Fruit fly (Drosophila melanogaster) whole organism, embryonic: Measurements from ENCODE around the gene Sbds.

Experiments used
- ATbp ChIP-seq: fragments of 200-800 bp; sonication (Bioruptor generic); optimal IDR thresholded peaks from 2 replicates; lab custom pipeline; 2017; ENCODE audit warnings: missing biosample characterization, mild to moderate bottlenecking, missing genetic modification characterization, missing genetic modification reagents
- Atf-2 ChIP-seq: fragments of 200-800 bp; sonication (Bioruptor generic); optimal IDR thresholded peaks from 2 replicates; lab custom pipeline; 2016; ENCODE audit warnings: missing biosample characterization, missing genetic modification characterization
- Atf3 ChIP-seq: fragments of 200-800 bp; sonication (Bioruptor generic); optimal IDR thresholded peaks from 3 replicates; lab custom pipeline; 2016; ENCODE audit warnings: missing biosample characterization, missing genetic modification characterization
- Atf6 ChIP-seq: fragments of 200-800 bp; sonication (Bioruptor generic); IDR thresholded peaks from 2 replicates; pipeline ENCODE4 v1.3.6; 2022; ENCODE audit warnings: missing biosample characterization, missing genetic modification characterization
- CG13775 ChIP-seq: fragments of 200-800 bp; sonication (Bioruptor generic); optimal IDR thresholded peaks from 3 replicates; lab custom pipeline; 2017; ENCODE audit warnings: missing biosample characterization, mild to moderate bottlenecking, missing genetic modification characterization
- CG15073 ChIP-seq: fragments of 200-800 bp; sonication (Bioruptor generic); optimal IDR thresholded peaks from 2 replicates; lab custom pipeline; 2016; ENCODE audit warnings: missing biosample characterization, missing genetic modification characterization
- CG15696 ChIP-seq: fragments of 200-800 bp; sonication (Bioruptor generic); optimal IDR thresholded peaks from 2 replicates; lab custom pipeline; 2019; ENCODE audit warnings: missing biosample characterization, mild to moderate bottlenecking, missing genetic modification characterization, moderate library complexity
- CG2678 ChIP-seq: fragments of 200-800 bp; sonication (Bioruptor generic); optimal IDR thresholded peaks from 3 replicates; lab custom pipeline; 2019; ENCODE audit warnings: missing biosample characterization, mild to moderate bottlenecking, missing genetic modification characterization, moderate library complexity
- CG3163 ChIP-seq: fragments of 200-800 bp; sonication (Bioruptor generic); optimal IDR thresholded peaks from 3 replicates; lab custom pipeline; 2016; ENCODE audit warnings: missing biosample characterization, missing genetic modification characterization
- CG3281 ChIP-seq: fragments of 200-800 bp; sonication (Bioruptor generic); optimal IDR thresholded peaks from 3 replicates; lab custom pipeline; 2017; ENCODE audit warnings: missing biosample characterization, mild to moderate bottlenecking, missing genetic modification characterization
- CG34224 ChIP-seq: fragments of 200-800 bp; sonication (Bioruptor generic); IDR thresholded peaks from 3 replicates; pipeline ENCODE4 v1.3.6; 2022; ENCODE audit warnings: missing biosample characterization, missing genetic modification characterization; ENCODE audit not compliant: partially characterized antibody
- CG3995 ChIP-seq: fragments of 200-800 bp; sonication (Bioruptor generic); optimal IDR thresholded peaks from 3 replicates; lab custom pipeline; 2016; ENCODE audit warnings: missing biosample characterization, missing genetic modification characterization
- CG4854 ChIP-seq: fragments of 200-800 bp; sonication (Bioruptor generic); optimal IDR thresholded peaks from 2 replicates; lab custom pipeline; 2016; ENCODE audit warnings: missing biosample characterization, missing genetic modification characterization, inconsistent platforms
- CG6765 ChIP-seq: fragments of 200-800 bp; sonication (Bioruptor generic); optimal IDR thresholded peaks from 3 replicates; lab custom pipeline; 2017; ENCODE audit warnings: missing biosample characterization, mild to moderate bottlenecking, missing genetic modification characterization
- CG7372 ChIP-seq: fragments of 200-800 bp; sonication (Bioruptor generic); IDR thresholded peaks from 2 replicates; pipeline ENCODE4 v1.3.6; 2022; ENCODE audit warnings: missing biosample characterization, missing genetic modification characterization
- CG7963 ChIP-seq: fragments of 200-800 bp; sonication (Bioruptor generic); IDR thresholded peaks from 3 replicates; pipeline ENCODE4 v1.3.6; 2022; ENCODE audit warnings: missing biosample characterization, missing genetic modification characterization; ENCODE audit not compliant: partially characterized antibody
- CG8290 ChIP-seq, 3 experiments: fragments of 200-800 bp; sonication (Bioruptor generic); optimal IDR thresholded peaks; 2 replicates each; lab custom pipeline; 2016 to 2019; ENCODE audit warnings: missing biosample characterization in 3 of 3, missing genetic modification characterization in 3 of 3, mild to moderate bottlenecking in 2 of 3, moderate library complexity in 1 of 3
- CG8924 ChIP-seq: fragments of 200-800 bp; optimal IDR thresholded peaks from 3 replicates; lab custom pipeline; 2019; ENCODE audit warnings: missing biosample characterization, mild to moderate bottlenecking, missing genetic modification characterization, moderate library complexity
- CG9609 ChIP-seq: fragments of 200-800 bp; sonication (Bioruptor generic); optimal IDR thresholded peaks from 3 replicates; lab custom pipeline; 2016; ENCODE audit warnings: missing biosample characterization, missing genetic modification characterization
- CG9797 ChIP-seq: fragments of 200-800 bp; sonication (Bioruptor generic); optimal IDR thresholded peaks from 3 replicates; lab custom pipeline; 2018; ENCODE audit warnings: missing biosample characterization, mild to moderate bottlenecking, missing genetic modification characterization
- CG9932 ChIP-seq: fragments of 200-800 bp; sonication (Bioruptor generic); IDR thresholded peaks from 2 replicates; pipeline ENCODE4 v1.3.6; 2022; ENCODE audit warnings: missing biosample characterization, missing genetic modification characterization
- Camta ChIP-seq: fragments of 200-800 bp; sonication (Bioruptor generic); optimal IDR thresholded peaks from 2 replicates; lab custom pipeline; 2016; ENCODE audit warnings: missing biosample characterization, missing genetic modification characterization
- Dbx ChIP-seq: fragments of 200-800 bp; sonication (Bioruptor generic); IDR thresholded peaks from 3 replicates; pipeline ENCODE4 v1.3.6; 2022; ENCODE audit warnings: missing biosample characterization, missing genetic modification characterization
- Elba2 ChIP-seq: fragments of 200-800 bp; sonication (Bioruptor generic); optimal IDR thresholded peaks from 3 replicates; lab custom pipeline; 2016; ENCODE audit warnings: missing biosample characterization, missing genetic modification characterization
- GATAe ChIP-seq: fragments of 200-800 bp; sonication (Bioruptor generic); conservative IDR thresholded peaks from 2 replicates; pipeline ENCODE4 v1.3.6; 2022; ENCODE audit warnings: missing biosample characterization, missing genetic modification characterization
- HLH54F ChIP-seq: fragments of 200-800 bp; sonication (Bioruptor generic); optimal IDR thresholded peaks from 3 replicates; lab custom pipeline; 2016; ENCODE audit warnings: missing biosample characterization, missing genetic modification characterization
- Hmx ChIP-seq: fragments of 200-800 bp; sonication (Bioruptor generic); optimal IDR thresholded peaks from 2 replicates; lab custom pipeline; 2016; ENCODE audit warnings: missing biosample characterization, missing genetic modification characterization
- MTF-1 ChIP-seq: fragments of 200-800 bp; sonication (Bioruptor generic); optimal IDR thresholded peaks from 2 replicates; lab custom pipeline; 2018; ENCODE audit warnings: missing biosample characterization, mild to moderate bottlenecking, missing genetic modification characterization, borderline replicate concordance
- Med ChIP-seq: fragments of 200-800 bp; sonication (Bioruptor generic); peaks from one replicate; lab custom pipeline; 2016; ENCODE audit warnings: missing biosample characterization, missing genetic modification characterization, mild to moderate bottlenecking, inconsistent platforms, moderate library complexity
- NfI ChIP-seq: fragments of 200-800 bp; sonication (Bioruptor generic); optimal IDR thresholded peaks from 3 replicates; lab custom pipeline; 2018; ENCODE audit warnings: missing biosample characterization, mild to moderate bottlenecking, missing genetic modification characterization, moderate library complexity
- Rx ChIP-seq: fragments of 200-800 bp; sonication (Bioruptor generic); IDR thresholded peaks from 2 replicates; pipeline ENCODE4 v1.3.6; 2022; ENCODE audit warnings: missing biosample characterization, missing genetic modification characterization
- YL-1 ChIP-seq: fragments of 200-800 bp; sonication (Bioruptor generic); optimal IDR thresholded peaks from 3 replicates; lab custom pipeline; 2017; ENCODE audit warnings: missing biosample characterization, mild to moderate bottlenecking, missing genetic modification characterization
- br ChIP-seq: fragments of >200 bp; optimal IDR thresholded peaks from 2 replicates; lab custom pipeline; 2017
- da ChIP-seq: fragments of 200-800 bp; sonication (Bioruptor generic); optimal IDR thresholded peaks from 2 replicates; lab custom pipeline; 2016; ENCODE audit warnings: missing biosample characterization, missing genetic modification characterization
- esg ChIP-seq: fragments of 200-800 bp; sonication (Bioruptor generic); conservative IDR thresholded peaks from 2 replicates; pipeline ENCODE4 v1.3.6; 2022; ENCODE audit warnings: missing biosample characterization, missing genetic modification characterization
- gsb-n ChIP-seq: fragments of 200-800 bp; sonication (Bioruptor generic); optimal IDR thresholded peaks from 3 replicates; lab custom pipeline; 2018; ENCODE audit warnings: missing biosample characterization, mild to moderate bottlenecking, missing genetic modification characterization
- insv ChIP-seq, 2 experiments: fragments of 200-800 bp; sonication (Bioruptor generic); optimal IDR thresholded peaks; 3 replicates each; lab custom pipeline; 2016 to 2018; ENCODE audit warnings: missing biosample characterization in 2 of 2, missing genetic modification characterization in 2 of 2
- nerfin-1 ChIP-seq: fragments of 200-800 bp; sonication (Bioruptor generic); optimal IDR thresholded peaks from 3 replicates; lab custom pipeline; 2019; ENCODE audit warnings: missing biosample characterization, mild to moderate bottlenecking, missing genetic modification characterization, moderate library complexity
- nerfin-2 ChIP-seq: fragments of 200-800 bp; sonication (Bioruptor generic); IDR thresholded peaks from 2 replicates; pipeline ENCODE4 v1.3.6; 2022; ENCODE audit warnings: missing biosample characterization, missing genetic modification characterization; ENCODE audit not compliant: partially characterized antibody
- nom ChIP-seq: fragments of 200-800 bp; sonication (Bioruptor generic); optimal IDR thresholded peaks from 2 replicates; lab custom pipeline; 2017; ENCODE audit warnings: missing biosample characterization, missing genetic modification characterization, mild to moderate bottlenecking, moderate library complexity, missing genetic modification reagents
- org-1 ChIP-seq: fragments of 200-800 bp; sonication (Bioruptor generic); optimal IDR thresholded peaks from 2 replicates; lab custom pipeline; 2017; ENCODE audit warnings: missing biosample characterization, missing genetic modification characterization
- phol ChIP-seq: fragments of 200-800 bp; sonication (Bioruptor generic); optimal IDR thresholded peaks from 3 replicates; lab custom pipeline; 2018; ENCODE audit warnings: missing biosample characterization, mild to moderate bottlenecking, missing genetic modification characterization, moderate library complexity
- row ChIP-seq: fragments of 200-800 bp; sonication (Bioruptor generic); IDR thresholded peaks from 3 replicates; pipeline ENCODE4 v1.3.6; 2022; ENCODE audit warnings: missing biosample characterization, missing genetic modification characterization
- scrt ChIP-seq: fragments of 200-800 bp; sonication (Bioruptor generic); optimal IDR thresholded peaks from 2 replicates; lab custom pipeline; 2018; ENCODE audit warnings: missing biosample characterization, mild to moderate bottlenecking, missing genetic modification characterization, moderate library complexity
- stwl ChIP-seq: fragments of 200-800 bp; sonication (Bioruptor generic); optimal IDR thresholded peaks from 3 replicates; lab custom pipeline; 2018; ENCODE audit warnings: missing biosample characterization, mild to moderate bottlenecking, missing genetic modification characterization, moderate library complexity
- tin ChIP-seq: fragments of 200-800 bp; sonication (Bioruptor generic); optimal IDR thresholded peaks from 3 replicates; lab custom pipeline; 2016; ENCODE audit warnings: missing biosample characterization, missing genetic modification characterization
- tio ChIP-seq: fragments of 200-800 bp; sonication (Bioruptor generic); optimal IDR thresholded peaks from 2 replicates; lab custom pipeline; 2017; ENCODE audit warnings: missing biosample characterization, missing genetic modification characterization, inconsistent platforms
- trem ChIP-seq: fragments of 200-800 bp; optimal IDR thresholded peaks from 3 replicates; lab custom pipeline; 2019; ENCODE audit warnings: missing biosample characterization, mild to moderate bottlenecking, missing genetic modification characterization, moderate library complexity
- unpg ChIP-seq: fragments of 200-800 bp; sonication (Bioruptor generic); optimal IDR thresholded peaks from 3 replicates; lab custom pipeline; 2018; ENCODE audit warnings: missing biosample characterization, mild to moderate bottlenecking, missing genetic modification characterization, moderate library complexity
- vvl ChIP-seq: fragments of 200-800 bp; sonication (Bioruptor generic); IDR thresholded peaks from 2 replicates; pipeline ENCODE4 v1.3.6; 2022; ENCODE audit warnings: missing biosample characterization, missing genetic modification characterization
- zf30C ChIP-seq: fragments of 200-800 bp; sonication (Bioruptor generic); optimal IDR thresholded peaks from 3 replicates; lab custom pipeline; 2018; ENCODE audit warnings: missing biosample characterization, mild to moderate bottlenecking, missing genetic modification characterization

Sbds gene

DNA sequence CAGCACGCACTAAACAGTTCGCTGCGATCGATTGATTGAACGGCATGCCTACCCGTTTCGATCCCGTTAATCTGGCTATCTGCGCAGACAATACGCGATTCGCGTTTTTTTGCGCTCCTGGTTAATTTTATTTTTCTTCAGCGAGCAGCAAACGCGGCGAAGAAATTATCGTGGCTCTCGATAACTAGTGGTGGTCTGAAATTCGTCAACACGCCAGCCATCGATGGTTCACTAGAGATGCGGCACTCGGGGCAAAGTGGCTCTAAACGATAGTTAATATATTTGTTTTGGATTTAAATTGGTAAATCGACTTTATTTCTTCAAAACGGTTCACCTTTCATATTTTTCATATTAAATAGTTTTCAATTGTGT, 9.8 kb upstream of the Sbds start, which contains the start of gene dikar (continued):
- TF ChIP-seq CG3995 (GFP tag; lab: Kevin White, UChicago) = no peak
- peak; percentile 19 for TF ChIP-seq Atf3
- TF ChIP-seq CG2678 (tag; lab: Kevin White, UChicago) = no peak
- TF ChIP-seq CG9797 (GFP tag; lab: Kevin White, UChicago) = no peak
- TF ChIP-seq nerfin-2 (GFP tag; lab: Robert Waterston, UW) = peak; percentile 43
- TF ChIP-seq Dbx = peak; percentile 54; the same call in 2 of the 3 replicates
- no peak for TF ChIP-seq da (GFP tag; lab: Kevin White, UChicago)
- peak; percentile 57 for TF ChIP-seq tin
- TF ChIP-seq Atf6 = peak; percentile 30
- TF ChIP-seq ATbp (GFP tag; lab: Kevin White, UChicago) = no peak
- no peak for TF ChIP-seq CG3163 (GFP tag; lab: Kevin White, UChicago)
- TF ChIP-seq trem (tag; lab: Kevin White, UChicago) = peak; percentile 22
- TF ChIP-seq YL-1 (GFP tag; lab: Kevin White, UChicago) = no peak
- peak; percentile 51 for TF ChIP-seq NfI (GFP tag; lab: Kevin White, UChicago)
- peak; percentile 87 for TF ChIP-seq Med (GFP tag; lab: Kevin White, UChicago)
- no peak for TF ChIP-seq insv (GFP tag; optimal IDR thresholded peaks at IDR 0.05; lab: Kevin White, UChicago)
- TF ChIP-seq br (lab: Kevin White, UChicago) = no peak
- TF ChIP-seq CG4854 (GFP tag; lab: Kevin White, UChicago) = no peak
- TF ChIP-seq CG15696 (tag; lab: Kevin White, UChicago) = peak; percentile 37
- TF ChIP-seq CG8924 (tag; lab: Kevin White, UChicago) = peak; percentile 10
- peak; percentile 94 for TF ChIP-seq CG9932 (GFP tag; lab: Robert Waterston, UW)
- no peak for TF ChIP-seq CG8290 (GFP tag; optimal IDR thresholded peaks at IDR 0.05; lab: Kevin White, UChicago)
- no peak for TF ChIP-seq CG8290 (tag; optimal IDR thresholded peaks at IDR 0.05; lab: Kevin White, UChicago)
- no peak for TF ChIP-seq tio (GFP tag; lab: Kevin White, UChicago)
- TF ChIP-seq CG7372 (GFP tag; lab: Robert Waterston, UW) = peak; percentile 67
- no peak for TF ChIP-seq CG15073
- TF ChIP-seq nom (GFP tag; lab: Kevin White, UChicago) = no peak
- TF ChIP-seq esg (GFP tag; lab: Robert Waterston, UW) = peak; percentile 29; the same call in 1 of the 2 replicates
- TF ChIP-seq stwl (tag; lab: Kevin White, UChicago) = no peak
- TF ChIP-seq Hmx (GFP tag; lab: Kevin White, UChicago) = no peak
- TF ChIP-seq Atf-2 (GFP tag; lab: Kevin White, UChicago) = no peak
- TF ChIP-seq row (GFP tag; lab: Robert Waterston, UW) = peak; percentile 88
- no peak for TF ChIP-seq gsb-n (tag; lab: Kevin White, UChicago)
- peak; percentile 82 for TF ChIP-seq vvl
- no peak for TF ChIP-seq GATAe (GFP tag; lab: Robert Waterston, UW)
- TF ChIP-seq Elba2 = no peak
- no peak for TF ChIP-seq zf30C (GFP tag; lab: Kevin White, UChicago)
- TF ChIP-seq scrt (GFP tag; lab: Kevin White, UChicago) = no peak
- TF ChIP-seq CG13775 (GFP tag; lab: Kevin White, UChicago) = peak; percentile 71
- no peak for TF ChIP-seq org-1
- TF ChIP-seq CG6765 (GFP tag; lab: Kevin White, UChicago) = no peak
- no peak for TF ChIP-seq Camta (GFP tag; lab: Kevin White, UChicago)
- TF ChIP-seq HLH54F = peak; percentile 37
- TF ChIP-seq nerfin-1 = peak; percentile 67
- TF ChIP-seq CG9609 (GFP tag; lab: Kevin White, UChicago) = peak; percentile 34
- TF ChIP-seq CG7963 = peak; percentile 82
- no peak for TF ChIP-seq unpg (GFP tag; lab: Kevin White, UChicago)
- peak; percentile 63; the same call in 2 of the 3 replicates for TF ChIP-seq CG34224 (GFP tag; lab: Robert Waterston, UW)
- TF ChIP-seq Rx (GFP tag; lab: Robert Waterston, UW) = peak; percentile 54
- TF ChIP-seq phol = peak; percentile 41
- no peak for TF ChIP-seq MTF-1 (GFP tag; lab: Kevin White, UChicago)
- TF ChIP-seq CG3281 (GFP tag; lab: Kevin White, UChicago) = peak; percentile 4
